Worm (Caenorhabditis elegans): ENCODE measurements around the gene F46H6.5.

F46H6.5 gene

DNA sequence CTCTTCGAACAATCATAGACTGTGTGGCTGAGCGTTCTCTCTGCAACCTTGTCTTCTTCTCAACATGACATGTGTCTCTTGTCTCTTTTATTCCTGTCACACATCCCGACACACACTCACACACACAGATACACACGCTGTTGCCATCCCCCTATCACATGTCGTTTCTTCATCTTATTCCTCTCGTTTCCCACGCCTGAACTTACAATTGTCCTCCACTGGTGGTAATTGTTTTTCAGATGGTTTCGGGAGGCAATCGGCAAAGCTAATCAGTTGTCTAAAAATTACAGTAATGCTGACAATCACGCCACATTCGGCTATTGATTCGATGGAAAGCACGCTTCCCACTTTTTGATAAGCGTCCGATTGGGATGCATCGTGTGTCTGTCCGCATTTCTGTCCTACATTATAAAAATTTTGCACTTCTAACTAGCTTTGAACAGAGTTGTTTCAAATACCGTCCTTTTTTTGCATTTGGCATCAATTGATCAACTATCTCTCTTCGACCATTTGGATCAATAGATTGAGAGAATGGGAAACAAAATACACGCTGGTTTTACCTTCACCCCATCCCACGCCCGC, 40.2 kb upstream of the F46H6.5 start, which contains the start of gene nhr-35 (continued):
- TF ChIP-seq sdz-38 (tag; optimal IDR thresholded peaks at IDR 0.05) (no peak), lin-40 (tag; optimal IDR thresholded peaks at IDR 0.05) (peak; percentile 81), cebp-2 (GFP tag; IDR thresholded peaks at IDR 0.05) (no peak), F39B2.1 (GFP tag; IDR thresholded peaks at IDR 0.05) (no peak), repo-1 (tag; optimal IDR thresholded peaks at IDR 0.05) (peak; percentile 63), ztf-3 (GFP tag; optimal IDR thresholded peaks at IDR 0.05) (peak; percentile 26), egl-18 (GFP tag; IDR thresholded peaks at IDR 0.05) (no peak), T07F8.4 (tag; optimal IDR thresholded peaks at IDR 0.05) (no peak), nfya-2 (GFP tag; IDR thresholded peaks at IDR 0.05) (no peak)

DNA sequence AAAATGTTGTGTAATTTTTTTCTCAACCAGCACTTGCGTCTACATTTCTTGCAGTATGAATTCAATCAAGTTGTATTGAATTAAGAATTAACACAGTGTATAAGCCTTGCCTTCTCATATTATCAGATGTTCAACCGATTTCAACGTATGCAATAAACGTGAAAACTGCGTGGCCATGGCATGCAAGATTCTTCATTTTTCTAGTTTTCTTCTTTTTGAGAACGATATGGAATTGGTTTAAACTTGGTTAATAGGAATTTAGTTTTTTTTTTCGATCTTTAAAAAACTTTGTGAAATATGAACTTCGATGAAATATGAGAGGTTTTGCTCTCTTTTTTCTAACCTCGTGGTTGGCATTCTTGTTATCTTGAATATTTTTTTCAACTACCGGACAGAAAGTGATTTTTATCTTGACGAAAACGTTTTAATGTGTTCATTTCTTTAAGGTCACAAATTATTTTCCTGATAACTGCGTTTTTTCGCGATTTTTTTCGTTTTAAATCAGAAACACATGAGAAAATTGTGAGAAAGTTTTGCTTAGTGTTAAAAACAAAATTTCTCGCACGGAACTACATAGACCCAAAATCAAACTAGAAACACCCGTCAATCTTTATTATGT, 38.5 kb upstream of the F46H6.5 start:
- TF ChIP-seq Y79H2A.3 (GFP tag; conservative IDR thresholded peaks at IDR 0.05) (no peak), nhr-80 (tag; optimal IDR thresholded peaks at IDR 0.05) (peak; percentile 77), ama-1 (optimal IDR thresholded peaks at IDR 0.05) (no peak), ama-1 (GFP tag; optimal IDR thresholded peaks at IDR 0.05) (no peak), lin-40 (tag; optimal IDR thresholded peaks at IDR 0.05) (peak; percentile 16)

DNA sequence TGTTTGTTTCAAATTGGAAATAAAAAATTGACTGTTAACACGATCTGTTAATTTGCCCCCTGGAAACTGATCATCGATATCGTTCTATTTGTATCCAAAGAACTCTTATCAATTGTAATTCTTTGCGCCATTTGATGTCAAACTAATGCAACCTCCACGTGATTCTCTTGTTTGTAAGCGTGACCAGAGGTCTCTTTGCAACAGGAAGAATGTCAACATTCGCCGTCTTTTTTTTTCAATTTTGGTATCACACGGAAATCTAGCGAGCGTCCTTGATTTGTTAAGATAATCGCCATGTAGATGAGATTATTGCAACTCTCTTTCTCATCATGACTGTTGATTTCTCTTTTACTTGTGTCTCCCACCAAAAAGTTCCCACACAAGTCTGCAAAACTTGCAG, 36.9 kb upstream of the F46H6.5 start:
- TF ChIP-seq D2030.7 (GFP tag; IDR thresholded peaks at IDR 0.05), result no peak
- no peak for TF ChIP-seq lir-1 (GFP tag; conservative IDR thresholded peaks at IDR 0.05)
- no peak for TF ChIP-seq bed-2 (GFP tag; IDR thresholded peaks at IDR 0.05)
- no peak for TF ChIP-seq rcor-1 (GFP tag; IDR thresholded peaks at IDR 0.05)
- TF ChIP-seq ztf-26 (tag; optimal IDR thresholded peaks at IDR 0.05), result peak; percentile 59
- TF ChIP-seq ceh-91 (GFP tag; IDR thresholded peaks at IDR 0.05), result no peak
- no peak for TF ChIP-seq F33H1.4 (GFP tag; IDR thresholded peaks at IDR 0.05)
- TF ChIP-seq attf-3 (GFP tag; conservative IDR thresholded peaks at IDR 0.05), result no peak
- TF ChIP-seq tlf-1 (GFP tag; optimal IDR thresholded peaks at IDR 0.05), result no peak
- no peak for TF ChIP-seq aptf-2 (GFP tag; conservative IDR thresholded peaks at IDR 0.05)
- no peak for TF ChIP-seq ztf-28 (GFP tag; IDR thresholded peaks at IDR 0.05)
- TF ChIP-seq cebp-1 (GFP tag; IDR thresholded peaks at IDR 0.05), result no peak
- peak; percentile 31 for TF ChIP-seq cebp-1 (tag; optimal IDR thresholded peaks at IDR 0.05)
- TF ChIP-seq lsy-27 (tag; optimal IDR thresholded peaks at IDR 0.05; ENCODE audit: borderline replicate concordance, insufficient read depth), result no peak
- no peak for TF ChIP-seq F23B12.7 (tag; optimal IDR thresholded peaks at IDR 0.05; ENCODE audit: insufficient read depth)
- TF ChIP-seq F49E8.2 (tag; optimal IDR thresholded peaks at IDR 0.05; ENCODE audit: insufficient read depth), result no peak
- TF ChIP-seq B0336.3 (GFP tag; IDR thresholded peaks at IDR 0.05), result no peak
- peak; percentile 19; the same call in 1 of the 2 replicates for TF ChIP-seq dox-1 (GFP tag; IDR thresholded peaks at IDR 0.05)
- TF ChIP-seq snpc-1.1 (tag; optimal IDR thresholded peaks at IDR 0.05; ENCODE audit: insufficient read depth), result no peak
- no peak for TF ChIP-seq nhr-120 (GFP tag; IDR thresholded peaks at IDR 0.05)
- no peak for TF ChIP-seq egrh-3 (GFP tag; IDR thresholded peaks at IDR 0.05)
- TF ChIP-seq ztf-3 (GFP tag; optimal IDR thresholded peaks at IDR 0.05), result no peak
- TF ChIP-seq Y67H2A.10 (GFP tag; conservative IDR thresholded peaks at IDR 0.05), result no peak
- 0 out of 2 replicates have a peak, but pooled peaks have one; percentile 24 for TF ChIP-seq K11D2.4 (GFP tag; IDR thresholded peaks at IDR 0.05)
- no peak for TF ChIP-seq T26A5.8 (tag; optimal IDR thresholded peaks at IDR 0.05)
- no peak for TF ChIP-seq lin-26 (GFP tag; IDR thresholded peaks at IDR 0.05)
- no peak for TF ChIP-seq F55B11.4 (tag; optimal IDR thresholded peaks at IDR 0.05; ENCODE audit: borderline replicate concordance, insufficient read depth)
- no peak for TF ChIP-seq snpc-3.4 (tag; optimal IDR thresholded peaks at IDR 0.05)
- TF ChIP-seq let-607 (tag; optimal IDR thresholded peaks at IDR 0.05), result peak in 1 of 2 experiments; percentile 2
- TF ChIP-seq B0261.1 (tag; optimal IDR thresholded peaks at IDR 0.05), result no peak
- no peak for TF ChIP-seq Y79H2A.3 (GFP tag; conservative IDR thresholded peaks at IDR 0.05)
- TF ChIP-seq him-1 (tag; optimal IDR thresholded peaks at IDR 0.05), result no peak
- no peak for TF ChIP-seq Y53G8AR.9 (GFP tag; conservative IDR thresholded peaks at IDR 0.05)

All from whole organism, young adult.